Worm (Caenorhabditis elegans): ENCODE data around the gene srbc-79.

DNA sequence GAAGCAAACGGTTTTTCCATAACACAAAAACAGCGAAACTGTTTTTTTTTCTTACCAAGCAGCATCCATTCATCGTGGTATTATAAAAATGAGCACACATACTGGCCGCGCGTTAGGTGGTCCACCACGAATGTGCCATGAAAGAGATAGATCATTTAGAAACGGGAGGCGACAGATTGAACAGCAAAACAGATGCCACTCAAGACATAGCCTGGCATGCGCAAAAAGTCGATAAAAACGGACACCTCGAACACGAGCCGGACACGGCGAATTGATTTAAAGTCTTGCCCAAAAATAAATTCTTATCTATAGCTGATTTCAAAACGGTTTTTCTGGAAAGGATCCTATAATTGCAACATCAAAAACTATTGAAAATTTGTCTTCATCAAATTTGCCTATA lies 35.1 kb downstream of the srbc-79 start:
- TF ChIP-seq skn-1 (tag; optimal IDR thresholded peaks at IDR 0.05) (no peak), daf-12 (tag; optimal IDR thresholded peaks at IDR 0.05) (no peak), ztf-11 (tag; optimal IDR thresholded peaks at IDR 0.05) (no peak), nhr-12 (tag; optimal IDR thresholded peaks at IDR 0.05) (no peak), nhr-28 (tag; optimal IDR thresholded peaks at IDR 0.05) (no peak), nhr-11 (tag; optimal IDR thresholded peaks at IDR 0.05) (no peak), mdl-1 (tag; optimal IDR thresholded peaks at IDR 0.05) (no peak), nhr-76 (tag; optimal IDR thresholded peaks at IDR 0.05) (no peak)
